Fruit fly (Drosophila melanogaster) Kc167 (cell line): ENCODE data around the gene CG43121.

Experiments
- Sin3A ChIP-seq: fragments of >200 bp; optimal IDR thresholded peaks from 2 replicates; lab custom pipeline; 2018; ENCODE audit warnings: missing external identifiers
- h ChIP-seq: fragments of >200 bp; optimal IDR thresholded peaks from 3 replicates; lab custom pipeline; 2018; ENCODE audit warnings: missing external identifiers
- psq ChIP-seq: fragments of >200 bp; optimal IDR thresholded peaks from 2 replicates; lab custom pipeline; 2017; ENCODE audit warnings: missing external identifiers
- ttk ChIP-seq: sonication (Bioruptor generic); optimal IDR thresholded peaks from 2 replicates; lab custom pipeline; 2017; ENCODE audit warnings: missing external identifiers

DNA sequence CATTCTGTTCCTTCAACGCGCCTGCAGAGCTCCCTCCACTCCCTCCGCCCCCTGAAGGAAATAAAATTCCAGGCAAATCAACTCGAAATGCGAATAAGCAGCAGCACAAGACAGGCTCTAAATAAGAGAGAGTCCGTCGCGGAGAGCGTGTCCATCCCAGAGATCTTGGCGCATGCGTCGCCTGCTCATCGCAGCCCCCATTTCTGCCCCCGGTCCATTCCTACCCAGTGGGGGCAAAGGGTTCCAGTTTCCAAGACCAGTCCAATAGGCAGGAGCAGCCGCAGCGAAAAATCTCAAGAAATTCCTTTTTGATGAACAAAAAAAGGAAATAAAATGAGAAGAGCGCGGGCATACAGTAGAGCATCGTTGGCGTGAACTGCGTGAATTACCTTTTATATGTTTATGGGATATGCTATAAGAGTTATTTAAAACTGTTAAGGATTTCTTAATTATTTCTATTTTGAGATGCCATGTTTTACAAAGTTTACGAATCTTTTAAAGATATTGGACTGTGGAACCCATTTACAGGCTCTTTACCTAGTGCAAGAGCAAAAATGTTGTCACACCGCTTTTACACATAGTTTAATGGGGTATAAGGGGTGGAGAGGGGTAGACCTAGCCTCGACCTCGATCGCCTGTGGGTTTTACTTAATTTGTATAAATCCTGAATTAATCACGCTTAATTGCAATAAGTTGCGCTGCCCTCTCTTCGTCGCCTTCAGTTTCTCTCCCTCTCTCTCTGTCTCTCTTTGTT lies 38.0 kb downstream of the CG43121 start:
- TF ChIP-seq h (lab: Kevin White, UChicago) (no peak), ttk (lab: Kevin White, UChicago) (no peak), psq (lab: Kevin White, UChicago) (no peak), Sin3A (lab: Kevin White, UChicago) (no peak)
